Fruit fly (Drosophila melanogaster) whole organism, pupa: Measurements from ENCODE around the gene CG12241.

Source experiments
- CG10348 ChIP-seq: fragments of 200-800 bp; sonication (Bioruptor generic); IDR thresholded peaks from 2 replicates; pipeline ENCODE4 v1.3.6; 2022; ENCODE audit warnings: missing biosample characterization, missing genetic modification characterization
- EcR ChIP-seq: fragments of 200-800 bp; sonication (Bioruptor generic); optimal IDR thresholded peaks from 3 replicates; lab custom pipeline; 2019; ENCODE audit warnings: missing biosample characterization, missing genetic modification characterization, mild to moderate bottlenecking, moderate library complexity, missing genetic modification reagents
- Ets98B ChIP-seq: fragments of 200-800 bp; sonication (Bioruptor generic); IDR thresholded peaks from 2 replicates; pipeline ENCODE4 v1.3.6; 2022; ENCODE audit warnings: missing biosample characterization, missing genetic modification characterization
- Pif1B ChIP-seq: fragments of 200-800 bp; sonication (Bioruptor generic); optimal IDR thresholded peaks from 3 replicates; lab custom pipeline; 2016; ENCODE audit warnings: missing biosample characterization, missing genetic modification characterization
- gl ChIP-seq: fragments of 200-800 bp; sonication (Bioruptor generic); optimal IDR thresholded peaks from 2 replicates; lab custom pipeline; 2018; ENCODE audit warnings: missing biosample characterization, mild to moderate bottlenecking, missing genetic modification characterization

DNA sequence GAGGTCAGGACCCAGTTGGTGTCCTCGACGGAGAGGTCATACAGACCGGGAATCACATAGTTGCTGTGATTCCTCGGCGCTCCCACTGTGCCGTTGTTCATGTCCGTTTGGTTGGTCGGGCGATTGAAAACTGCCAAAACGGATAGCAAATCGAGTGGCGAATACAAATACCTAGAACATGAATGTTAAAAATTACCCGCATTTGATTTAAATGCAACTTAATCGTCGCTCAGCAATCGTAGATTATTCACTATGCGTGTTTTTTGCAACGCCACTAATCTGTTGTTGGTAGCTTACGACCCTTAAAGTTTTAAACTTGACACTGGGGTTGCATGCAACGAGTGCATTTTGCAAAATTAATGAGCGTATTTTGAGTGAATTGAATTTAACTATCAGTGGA lies 30.0 kb downstream of the CG12241 start, which contains the start of gene Amt:
- TF ChIP-seq gl (tag; lab: Kevin White, UChicago) (no peak), EcR (no peak), Pif1B (GFP tag; lab: Kevin White, UChicago) (no peak), CG10348 (GFP tag; lab: Robert Waterston, UW) (no peak), Ets98B (GFP tag; lab: Robert Waterston, UW) (no peak)
